Fruit fly (Drosophila melanogaster) whole organism, embryonic: ENCODE measurements around the gene CG18788.

Experiments used
- CG17385 ChIP-seq: fragments of 200-800 bp; sonication (Bioruptor generic); optimal IDR thresholded peaks from 3 replicates; lab custom pipeline; 2018; ENCODE audit warnings: missing biosample characterization, mild to moderate bottlenecking, missing genetic modification characterization
- CG2116 ChIP-seq: fragments of 200-800 bp; sonication (Bioruptor generic); optimal IDR thresholded peaks from 3 replicates; lab custom pipeline; 2018; ENCODE audit warnings: missing biosample characterization, mild to moderate bottlenecking, missing genetic modification characterization

DNA sequence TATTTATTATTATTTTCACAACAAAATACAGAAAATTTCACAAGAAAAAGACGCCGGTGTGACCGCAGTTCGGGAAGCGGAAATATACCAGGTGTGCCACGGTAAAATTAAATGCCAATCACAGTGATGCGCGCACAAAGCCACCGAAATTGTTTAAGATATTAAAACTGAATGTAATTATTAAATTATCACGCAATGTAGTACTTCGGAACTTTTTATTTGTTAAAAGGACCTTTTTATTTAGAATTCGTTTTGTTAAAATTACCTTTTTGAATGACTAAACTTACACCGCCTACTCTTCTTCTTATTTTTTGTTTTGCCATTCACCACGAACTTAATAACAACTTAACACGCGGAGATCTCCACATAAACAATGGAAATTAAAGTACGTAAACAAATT is 46.0 kb upstream of the CG18788 start, which contains the start of the genes CG6686 and CG34163:
- TF ChIP-seq CG17385 (GFP tag; lab: Kevin White, UChicago), result peak; percentile 99
- peak; percentile 63 for TF ChIP-seq CG2116
